Worm (Caenorhabditis elegans) whole organism, early embryonic: ENCODE measurements around the gene hxk-3.

Experiments
- ceh-36 ChIP-seq: sonication (generic microtip); optimal IDR thresholded peaks from 2 replicates; lab custom pipeline; 2016; ENCODE audit warnings: missing genetic modification characterization, inconsistent platforms, missing compliant biosample characterization
- tra-4 ChIP-seq: sonication (generic microtip); optimal IDR thresholded peaks from 2 replicates; lab custom pipeline; 2017; ENCODE audit warnings: missing genetic modification characterization, missing compliant biosample characterization

DNA sequence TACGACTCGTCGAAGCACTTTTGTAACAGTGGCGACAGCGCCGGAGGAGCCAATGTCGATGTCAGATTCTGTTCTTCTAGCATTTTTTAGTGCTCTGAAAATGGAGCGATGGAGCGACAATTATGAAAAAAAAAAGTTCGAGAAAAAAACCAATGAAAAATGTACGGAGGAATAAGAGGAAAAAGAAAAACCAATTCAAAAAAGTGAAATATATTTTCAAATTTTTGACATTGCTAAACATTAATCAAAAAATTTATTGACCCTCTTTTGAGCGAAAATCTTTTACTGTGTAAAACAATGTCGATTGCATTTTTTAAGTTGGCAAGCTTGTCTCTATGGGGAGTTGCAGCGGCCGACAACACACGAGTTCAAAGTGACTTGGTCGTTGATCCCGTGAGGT lies 38.9 kb downstream of the hxk-3 start, which contains the start of gene K03H6.5:
- no peak for TF ChIP-seq tra-4 (tag; lab: Kevin White, UChicago)
- no peak for TF ChIP-seq ceh-36
